Worm (Caenorhabditis elegans) whole organism, dauer: ENCODE results near the gene clp-2.
"Not testable (repeated sequence)": the region's sequence is repeated elsewhere in the genome, so short reads cannot be mapped to it uniquely, and the experiment has no call there.

Source experiments
- unc-62 ChIP-seq: sonication (generic microtip); optimal IDR thresholded peaks from 2 replicates; lab custom pipeline; 2017; ENCODE audit warnings: missing biosample characterization, missing genetic modification reagents, missing genetic modification characterization

Gene clp-2

DNA sequence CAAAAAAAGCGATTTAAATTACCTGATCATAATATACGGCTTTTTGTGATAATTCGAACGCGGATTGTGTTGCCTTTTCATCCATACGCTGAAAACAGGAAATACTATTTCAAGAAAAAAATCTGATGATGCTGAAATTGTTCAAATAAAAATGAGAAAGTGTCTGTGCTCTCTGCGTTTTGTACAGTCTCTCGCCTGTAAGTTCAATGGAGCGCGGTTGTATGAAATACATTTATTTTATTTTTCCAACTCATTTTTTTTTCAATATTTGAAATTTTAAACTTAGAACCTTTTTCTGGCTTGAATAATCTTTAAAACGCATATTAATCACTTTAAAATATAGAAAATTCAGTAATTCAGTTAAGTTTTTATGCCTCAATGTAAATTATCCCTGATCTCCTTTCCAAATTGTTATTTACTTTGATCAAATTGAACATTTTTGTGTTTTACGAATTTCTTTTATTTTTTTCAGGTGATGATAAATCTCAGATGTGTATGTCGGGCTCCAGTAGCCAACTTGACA, at the start of gene clp-2, which contains the start of gene mrpl-16:
TSS of gene clp-2 (minus strand) at position 94 of the 523 bp plus-strand sequence.
TSS of gene mrpl-16 (plus strand) at position 473 of the 523 bp plus-strand sequence.
- TF ChIP-seq unc-62 (GFP tag; lab: Kevin White, UChicago) = no peak

DNA sequence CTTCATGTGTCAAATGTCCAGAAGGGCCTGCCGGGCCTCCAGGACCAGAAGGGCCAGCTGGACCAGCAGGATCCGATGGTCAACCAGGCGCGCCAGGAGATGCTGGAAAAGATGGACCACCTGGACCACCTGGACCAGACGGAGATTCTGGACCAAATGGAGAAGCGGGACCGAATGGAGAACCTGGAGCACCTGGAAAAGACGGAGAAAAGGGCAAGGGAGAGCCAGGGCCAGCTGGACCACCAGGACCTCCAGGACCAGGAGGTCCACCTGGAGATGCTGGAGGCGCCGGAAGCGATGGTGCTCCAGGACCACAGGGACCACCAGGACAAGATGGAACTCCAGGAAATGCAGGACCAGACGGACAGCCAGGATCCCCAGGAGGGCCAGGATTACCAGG, 44.8 kb upstream of the clp-2 start:
- TF ChIP-seq unc-62 (GFP tag; lab: Kevin White, UChicago) = no peak

DNA sequence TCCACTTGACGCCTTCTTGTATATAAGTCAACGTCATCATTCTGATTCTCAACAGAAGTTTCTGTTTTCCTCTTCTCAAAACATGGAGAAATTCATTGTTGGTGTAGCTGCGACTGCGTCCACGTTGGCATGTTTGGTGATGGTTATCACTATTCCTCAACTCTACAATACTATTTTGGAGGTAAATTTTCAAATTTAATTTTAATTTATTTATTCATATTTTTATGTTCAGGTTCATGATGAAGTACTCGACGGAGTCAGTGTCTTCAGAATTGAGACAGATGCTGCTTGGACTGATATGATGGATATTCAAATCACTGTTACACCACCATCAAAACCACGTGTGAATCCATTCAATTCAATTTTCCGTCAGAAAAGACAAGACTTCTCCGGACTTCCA, 44.3 kb upstream of the clp-2 start, which contains the start of gene col-89:
TSS of gene col-89 (plus strand) at position 19 of the 400 bp plus-strand sequence.
- no peak for TF ChIP-seq unc-62 (GFP tag; lab: Kevin White, UChicago)

DNA sequence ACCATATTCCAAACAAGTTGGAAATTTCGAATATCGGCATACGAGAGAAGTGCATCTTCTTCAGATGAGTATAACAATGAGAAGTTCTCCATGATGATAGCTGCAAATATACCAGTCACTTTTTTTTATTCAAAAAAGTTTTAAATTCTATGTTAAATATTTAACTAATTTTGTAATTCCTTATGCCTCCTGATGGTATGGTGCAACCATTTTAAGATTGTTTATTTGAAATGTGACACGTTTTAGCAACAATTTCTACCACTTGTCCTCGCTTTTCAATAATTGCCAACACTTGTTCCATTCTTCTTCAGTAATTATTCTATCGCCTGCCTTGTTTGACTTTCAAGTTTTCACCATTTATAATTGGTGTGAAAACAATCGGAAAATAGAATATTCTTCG, 42.1 kb upstream of the clp-2 start, which contains the start of gene F17C8.6:
TSS of gene F17C8.6 (minus strand) at position 101 of the 400 bp plus-strand sequence.
- TF ChIP-seq unc-62 (GFP tag; lab: Kevin White, UChicago) = no peak

DNA sequence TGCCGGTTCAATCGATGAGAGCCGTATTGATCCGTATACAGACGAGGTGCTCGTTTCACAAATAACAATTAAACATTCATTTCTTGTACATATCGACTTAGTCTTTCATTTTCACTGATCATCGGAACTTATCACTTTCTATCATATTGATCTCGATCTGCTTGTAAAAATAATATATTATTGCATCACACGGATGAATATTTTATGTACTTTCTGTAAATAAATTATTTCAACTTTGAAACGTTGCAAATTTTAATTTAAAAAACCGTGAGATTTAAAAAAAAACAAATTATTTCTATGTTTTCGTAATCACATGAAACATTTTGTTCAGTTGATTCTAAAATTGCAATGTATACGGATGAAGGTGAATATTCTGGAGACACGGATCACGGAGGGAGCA, 38.8 kb upstream of the clp-2 start, which contains the start of gene twk-6:
TSS of gene twk-6 (plus strand) at position 301 of the 400 bp plus-strand sequence.
- not testable (repeated sequence) for TF ChIP-seq unc-62 (GFP tag; lab: Kevin White, UChicago)

DNA sequence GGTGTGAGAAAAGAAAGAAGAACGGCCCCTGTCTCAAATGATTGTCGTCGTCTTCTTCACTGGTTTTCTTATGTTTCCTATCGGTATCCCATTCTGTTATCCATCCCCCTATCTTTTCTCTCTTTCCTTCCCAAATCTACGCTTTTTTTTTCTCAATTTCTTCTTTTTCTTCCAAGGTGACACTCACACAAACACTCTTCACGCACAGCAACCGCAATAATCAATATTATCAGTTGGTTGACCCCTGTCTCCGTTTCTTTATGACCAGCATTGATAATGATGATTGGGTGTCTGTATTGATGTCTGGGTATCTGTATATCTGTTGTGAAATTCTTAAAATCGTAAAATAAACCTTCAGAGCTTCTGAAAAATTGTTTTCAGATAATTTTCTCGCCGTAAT, 37.0 kb upstream of the clp-2 start:
- no peak for TF ChIP-seq unc-62 (GFP tag; lab: Kevin White, UChicago)

DNA sequence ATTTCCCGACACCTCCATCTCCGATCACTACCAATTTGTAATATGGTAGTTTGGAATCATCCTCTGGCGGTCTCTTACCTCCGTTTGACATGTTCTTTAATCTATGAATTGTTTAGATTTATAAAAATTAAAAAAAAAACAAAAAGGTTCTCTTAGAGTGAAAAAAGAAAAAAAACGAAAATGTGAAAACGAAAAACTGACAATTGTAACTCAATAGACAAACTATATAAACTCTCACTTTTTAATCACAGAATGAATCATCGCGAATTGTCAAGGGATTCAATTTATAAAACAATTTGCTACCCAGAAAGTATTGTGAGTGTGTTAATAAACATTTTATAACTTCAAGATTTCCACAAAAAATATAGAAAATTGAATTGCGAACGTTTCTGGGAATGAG, 36.1 kb upstream of the clp-2 start, which contains the start of gene ras-2:
TSS of gene ras-2 (minus strand) at position 101 of the 400 bp plus-strand sequence.
- no peak for TF ChIP-seq unc-62 (GFP tag; lab: Kevin White, UChicago)

DNA sequence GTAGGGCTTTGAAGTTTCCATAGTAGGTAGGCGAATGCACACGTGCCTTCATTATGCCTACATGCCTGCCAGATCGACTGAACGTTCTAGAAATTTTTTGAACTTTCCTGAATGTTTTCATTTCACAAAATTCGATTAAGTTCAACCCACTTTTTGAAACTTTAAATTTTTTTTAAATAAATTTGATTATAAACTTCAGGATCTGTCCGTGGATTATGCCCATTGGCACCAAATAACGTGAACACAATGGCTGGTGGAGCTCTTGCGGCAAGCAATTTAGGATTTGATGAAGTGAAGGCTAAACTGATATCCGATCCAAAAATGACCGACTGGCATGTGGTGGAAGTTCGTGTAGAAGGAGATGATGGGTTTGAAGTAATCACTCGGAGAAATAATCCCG, 31.6 kb upstream of the clp-2 start, which contains the start of gene F17C8.7:
TSS of gene F17C8.7 (plus strand) at position 301 of the 400 bp plus-strand sequence.
- TF ChIP-seq unc-62 (GFP tag; lab: Kevin White, UChicago) = no peak

DNA sequence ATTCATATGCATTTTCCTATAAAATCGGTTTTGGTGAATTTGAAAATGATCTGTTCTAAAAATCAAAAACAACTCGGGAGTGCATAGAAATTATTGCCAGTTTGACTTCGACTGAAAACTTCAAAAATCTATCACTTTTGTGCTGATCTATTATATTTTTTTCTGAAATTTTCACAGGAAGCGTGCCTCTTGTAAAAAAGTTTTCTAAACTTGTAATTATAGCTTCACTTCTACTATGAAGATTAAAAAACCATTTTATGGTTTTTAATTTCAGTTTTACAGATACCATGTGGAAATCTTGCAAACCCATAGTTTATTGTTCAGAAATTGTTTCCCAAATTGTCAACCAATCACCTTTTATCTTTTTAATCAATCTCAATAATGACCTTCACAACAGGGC, 30.2 kb upstream of the clp-2 start, which contains the start of gene F17C8.9:
TSS of gene F17C8.9 (plus strand) at position 301 of the 400 bp plus-strand sequence.
- no peak for TF ChIP-seq unc-62 (GFP tag; lab: Kevin White, UChicago)

DNA sequence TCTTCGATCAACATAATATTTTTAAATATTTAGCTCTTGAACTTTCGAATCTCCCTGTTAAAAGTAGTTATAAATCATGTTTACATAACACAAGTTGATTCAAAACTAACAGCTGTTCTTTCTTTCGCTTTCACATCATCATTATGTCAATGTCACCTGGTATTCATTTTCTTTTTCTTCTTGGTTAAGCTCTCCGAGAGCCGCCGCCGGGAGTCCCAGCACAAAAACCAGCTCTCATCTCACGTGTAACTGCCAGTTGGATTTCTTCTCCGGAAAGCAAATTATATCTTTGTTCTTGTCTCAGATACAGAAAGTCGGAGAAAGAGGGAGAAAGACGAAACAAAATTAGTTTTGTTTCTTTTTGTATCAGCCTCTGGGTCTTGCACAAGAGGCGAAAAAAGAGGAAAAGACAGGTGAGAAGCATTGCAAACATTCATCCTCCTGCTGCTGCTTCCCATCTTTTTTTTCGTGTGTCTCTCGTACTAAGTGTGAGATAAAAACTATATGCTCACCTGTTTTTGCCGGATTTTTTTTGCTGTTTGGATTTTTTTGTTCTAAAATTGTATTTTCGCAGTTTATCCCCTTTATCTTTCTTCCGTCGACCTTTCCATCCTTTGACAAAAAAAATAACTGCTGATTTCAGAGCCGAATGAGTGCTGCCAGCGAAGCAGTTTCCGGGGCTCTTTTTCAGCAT, 27.6 kb upstream of the clp-2 start, which contains the start of gene F17C8.3:
TSS of gene F17C8.3 (plus strand) at position 644 of the 694 bp plus-strand sequence.
- no peak for TF ChIP-seq unc-62 (GFP tag; lab: Kevin White, UChicago)

DNA sequence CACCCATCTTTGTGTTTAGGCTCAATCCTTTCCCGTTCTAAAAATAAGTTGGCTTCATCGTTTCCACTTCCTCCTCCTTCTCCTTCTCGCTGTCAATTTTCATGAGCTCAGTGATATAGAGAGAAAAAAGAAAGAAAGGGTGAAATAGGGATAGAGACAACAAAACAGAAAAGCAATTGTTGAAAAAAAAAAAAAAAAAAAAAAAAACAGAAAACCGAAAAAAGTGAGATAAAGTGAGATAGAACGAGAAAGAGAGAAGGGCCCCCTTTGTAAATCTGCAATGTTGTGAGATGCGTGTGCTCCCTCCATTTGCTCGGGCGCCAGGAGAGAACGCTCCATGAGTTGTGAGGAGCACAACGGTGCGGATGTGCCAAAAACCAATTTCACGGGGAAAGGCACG, 20.1 kb upstream of the clp-2 start:
- no peak for TF ChIP-seq unc-62 (GFP tag; lab: Kevin White, UChicago)

DNA sequence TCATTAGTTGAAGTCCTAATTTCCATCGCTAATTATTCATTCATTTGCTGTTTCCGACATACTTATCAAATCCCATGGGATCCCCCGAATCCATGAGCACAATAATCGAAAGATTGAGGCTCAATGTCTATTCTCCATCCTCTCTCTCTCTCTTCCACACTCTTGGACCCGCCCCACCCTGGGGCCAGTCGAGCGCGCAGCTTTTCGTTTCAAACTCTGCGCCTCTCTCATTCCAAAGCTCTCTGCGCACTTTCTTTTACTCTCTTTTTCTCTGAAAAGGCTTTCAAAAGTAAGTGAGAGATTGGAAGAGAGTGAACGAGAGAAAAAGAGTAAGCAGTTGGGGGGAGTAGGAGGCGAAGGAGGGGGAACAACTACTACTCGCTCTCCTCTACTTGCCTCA, 17.9 kb upstream of the clp-2 start, which contains the start of gene acy-1:
TSS of gene acy-1 (plus strand) at position 346 of the 400 bp plus-strand sequence.
- no peak for TF ChIP-seq unc-62 (GFP tag; lab: Kevin White, UChicago)

DNA sequence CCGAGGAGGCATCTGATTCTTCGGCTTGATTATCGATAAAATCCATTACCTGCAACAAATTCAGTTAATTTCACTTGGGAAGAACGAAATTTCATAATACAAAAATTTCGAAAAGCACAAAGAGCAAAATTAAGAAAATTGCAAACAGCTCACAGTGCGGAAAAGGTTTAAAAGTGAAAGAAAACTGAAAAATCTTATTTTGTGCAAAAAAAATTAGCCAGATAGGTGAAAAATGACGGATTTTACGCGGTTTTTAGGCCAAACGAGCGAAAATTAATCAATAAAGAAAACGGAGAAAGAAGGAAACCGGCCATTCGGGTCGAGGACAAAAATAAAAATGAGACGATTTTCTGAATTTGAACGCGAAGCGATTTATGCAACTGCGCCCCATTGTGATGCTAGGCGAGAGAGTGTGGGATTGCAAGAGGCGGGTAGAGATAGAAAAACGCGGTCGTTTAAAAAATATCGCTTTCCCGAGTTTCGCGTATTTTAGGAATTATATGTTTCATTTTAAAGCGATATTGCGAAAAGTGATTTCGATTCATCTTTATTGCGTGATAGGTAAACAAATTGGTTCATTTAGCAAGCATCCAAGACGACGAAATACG, 16.9 kb upstream of the clp-2 start, which contains the start of gene emb-5:
TSS of gene emb-5 (minus strand) at position 51 of the 608 bp plus-strand sequence.
- no peak for TF ChIP-seq unc-62 (GFP tag; lab: Kevin White, UChicago)

DNA sequence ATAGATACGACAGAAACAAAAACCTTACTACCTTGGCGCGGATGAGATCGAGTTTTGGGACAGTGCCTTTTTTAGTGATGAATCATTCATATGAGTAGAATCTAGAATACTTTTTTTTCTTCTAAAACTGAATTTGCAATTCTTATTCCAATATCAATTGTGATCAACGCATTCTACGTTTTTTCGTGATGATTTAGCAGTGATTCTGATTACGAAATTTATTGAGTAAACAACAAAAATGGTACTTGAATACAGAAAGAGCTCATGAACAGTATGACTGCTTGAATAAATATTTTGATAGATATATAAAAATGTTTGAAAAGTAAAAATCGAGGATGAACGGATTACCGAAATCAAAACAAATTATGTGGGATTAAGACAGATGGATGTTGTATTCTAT, 11.3 kb upstream of the clp-2 start, which contains the start of gene him-18:
TSS of gene him-18 (minus strand) at position 101 of the 400 bp plus-strand sequence.
- no peak for TF ChIP-seq unc-62 (GFP tag; lab: Kevin White, UChicago)

DNA sequence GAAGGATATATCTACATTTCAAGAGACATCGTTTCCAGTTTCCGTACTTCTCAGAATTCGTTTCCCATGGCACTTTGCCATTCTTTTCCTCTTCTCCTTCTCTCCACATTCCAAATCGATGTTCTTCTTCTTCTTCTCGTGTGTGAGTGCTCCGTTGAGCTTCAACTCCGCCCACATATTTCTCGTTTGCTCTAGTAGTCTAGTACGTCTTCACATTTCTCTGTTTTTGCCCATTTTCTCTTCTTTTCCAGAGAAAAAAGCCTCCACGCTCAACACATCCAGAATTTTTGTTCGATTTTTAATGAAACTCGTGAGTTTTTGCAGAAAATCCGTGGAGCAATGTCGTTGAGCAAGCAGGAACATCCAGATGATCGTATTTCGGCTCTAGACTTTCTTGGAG, 5.1 kb upstream of the clp-2 start, which contains the start of gene T04A8.18:
TSS of gene T04A8.18 (plus strand) at position 301 of the 400 bp plus-strand sequence.
- TF ChIP-seq unc-62 (GFP tag; lab: Kevin White, UChicago) = no peak
